Fruit fly (Drosophila melanogaster): ENCODE results near the gene Ir7d.

dm6 chrX:7881579-7881978 lies 2.9 kb upstream of the Ir7d start, which contains the start of gene Ir7e:
- TF ChIP-seq ss (GFP tag; optimal IDR thresholded peaks at IDR 0.05) (no peak), salr (GFP tag; optimal IDR thresholded peaks at IDR 0.05) (no peak), CG7368 (GFP tag; optimal IDR thresholded peaks at IDR 0.05) (no peak), CG4318 (GFP tag; optimal IDR thresholded peaks at IDR 0.05) (no peak), CG6854 (GFP tag; optimal IDR thresholded peaks at IDR 0.05) (no peak), Blimp-1 (GFP tag; optimal IDR thresholded peaks at IDR 0.05) (no peak), vri (GFP tag; optimal IDR thresholded peaks at IDR 0.05) (no peak), dsx (GFP tag; optimal IDR thresholded peaks at IDR 0.05; ENCODE audit: poor library complexity, severe bottlenecking) (no peak), net (GFP tag; optimal IDR thresholded peaks at IDR 0.05) (no peak), CG3032 (tag; optimal IDR thresholded peaks at IDR 0.05) (no peak), Sox102F (GFP tag; optimal IDR thresholded peaks at IDR 0.05) (no peak), CG32006 (GFP tag; optimal IDR thresholded peaks at IDR 0.05) (no peak), CG8319 (GFP tag; optimal IDR thresholded peaks at IDR 0.05) (no peak), CG3919 (GFP tag; optimal IDR thresholded peaks at IDR 0.05) (no peak)
